Fruit fly (Drosophila melanogaster) whole organism, embryonic: Measurements from ENCODE around the gene Coa8.
A peak's percentile ranks its signal among the peaks of the same experiment; 100 is the strongest.

Source experiments
- Aef1 ChIP-seq: fragments of 200-800 bp; sonication (Bioruptor generic); IDR thresholded peaks from 3 replicates; pipeline ENCODE4 v1.3.6; 2022; ENCODE audit warnings: missing biosample characterization, missing genetic modification characterization
- Atf3 ChIP-seq: fragments of 200-800 bp; sonication (Bioruptor generic); optimal IDR thresholded peaks from 3 replicates; lab custom pipeline; 2016; ENCODE audit warnings: missing biosample characterization, missing genetic modification characterization
- Bgb ChIP-seq: fragments of 200-800 bp; sonication (Bioruptor generic); IDR thresholded peaks from 2 replicates; pipeline ENCODE4 v1.3.6; 2022; ENCODE audit warnings: missing biosample characterization, missing genetic modification characterization; ENCODE audit not compliant: partially characterized antibody
- CG10366 ChIP-seq: fragments of 200-800 bp; sonication (Bioruptor generic); IDR thresholded peaks from 2 replicates; pipeline ENCODE4 v1.3.6; 2022; ENCODE audit warnings: missing biosample characterization, missing genetic modification characterization
- CG12942 ChIP-seq: fragments of 200-800 bp; sonication (Bioruptor generic); optimal IDR thresholded peaks from 3 replicates; lab custom pipeline; 2016; ENCODE audit warnings: missing biosample characterization, missing genetic modification characterization
- CG13296 ChIP-seq: fragments of 200-800 bp; sonication (Bioruptor generic); optimal IDR thresholded peaks from 3 replicates; lab custom pipeline; 2018; ENCODE audit warnings: missing biosample characterization, mild to moderate bottlenecking, missing genetic modification characterization
- CG18262 ChIP-seq: fragments of 200-800 bp; optimal IDR thresholded peaks from 3 replicates; lab custom pipeline; 2019; ENCODE audit warnings: missing biosample characterization, mild to moderate bottlenecking, missing genetic modification characterization, moderate library complexity
- CG2116 ChIP-seq: fragments of 200-800 bp; sonication (Bioruptor generic); optimal IDR thresholded peaks from 3 replicates; lab custom pipeline; 2018; ENCODE audit warnings: missing biosample characterization, mild to moderate bottlenecking, missing genetic modification characterization
- CG32767 ChIP-seq: fragments of 200-800 bp; sonication (Bioruptor generic); IDR thresholded peaks from 2 replicates; pipeline ENCODE4 v1.3.6; 2022; ENCODE audit warnings: missing biosample characterization, missing genetic modification characterization
- CG4328 ChIP-seq: fragments of 200-800 bp; sonication (Bioruptor generic); optimal IDR thresholded peaks from 3 replicates; lab custom pipeline; 2017; ENCODE audit warnings: missing biosample characterization, missing genetic modification reagents, missing genetic modification characterization
- CG6854 ChIP-seq: fragments of 200-800 bp; sonication (Bioruptor generic); optimal IDR thresholded peaks from 3 replicates; lab custom pipeline; 2017; ENCODE audit warnings: missing biosample characterization, mild to moderate bottlenecking, missing genetic modification characterization
- CG8290 ChIP-seq, 3 experiments: fragments of 200-800 bp; sonication (Bioruptor generic); optimal IDR thresholded peaks; 2 replicates each; lab custom pipeline; 2016 to 2019; ENCODE audit warnings: missing biosample characterization in 3 of 3, missing genetic modification characterization in 3 of 3, mild to moderate bottlenecking in 2 of 3, moderate library complexity in 1 of 3
- Chrac-16 ChIP-seq: fragments of 200-800 bp; sonication (Bioruptor generic); optimal IDR thresholded peaks from 3 replicates; lab custom pipeline; 2016; ENCODE audit warnings: missing biosample characterization, missing genetic modification characterization
- CkIIα-i1 ChIP-seq: fragments of 200-800 bp; sonication (Bioruptor generic); IDR thresholded peaks from 2 replicates; pipeline ENCODE4 v1.3.6; 2022; ENCODE audit warnings: missing biosample characterization, missing genetic modification characterization
- D19A ChIP-seq: fragments of 200-800 bp; optimal IDR thresholded peaks from 3 replicates; lab custom pipeline; 2019; ENCODE audit warnings: missing biosample characterization, mild to moderate bottlenecking, missing genetic modification characterization, moderate library complexity
- Dip2 ChIP-seq: fragments of 200-800 bp; sonication (Bioruptor generic); IDR thresholded peaks from 2 replicates; pipeline ENCODE4 v1.3.6; 2022; ENCODE audit warnings: missing biosample characterization, missing genetic modification characterization
- Dref ChIP-seq: fragments of 200-800 bp; sonication (Bioruptor generic); IDR thresholded peaks from 2 replicates; pipeline ENCODE4 v1.3.6; 2022; ENCODE audit warnings: missing biosample characterization, missing genetic modification characterization
- Drgx ChIP-seq: fragments of 200-800 bp; sonication (Bioruptor generic); IDR thresholded peaks from 2 replicates; pipeline ENCODE4 v1.3.6; 2022; ENCODE audit warnings: missing biosample characterization, missing genetic modification characterization
- E2f1 ChIP-seq: fragments of 200-800 bp; sonication (Bioruptor generic); IDR thresholded peaks from 2 replicates; pipeline ENCODE4 v1.3.6; 2022; ENCODE audit warnings: missing biosample characterization, missing genetic modification characterization
- Gsc ChIP-seq: fragments of 200-800 bp; sonication (Bioruptor generic); IDR thresholded peaks from 2 replicates; pipeline ENCODE4 v1.3.6; 2022; ENCODE audit warnings: missing biosample characterization, missing genetic modification characterization
- Gug ChIP-seq: fragments of 200-800 bp; sonication (Bioruptor generic); IDR thresholded peaks from 4 replicates; pipeline ENCODE4 v1.3.6; 2022; ENCODE audit warnings: missing biosample characterization, missing genetic modification characterization
- Kr ChIP-seq: fragments of 200-800 bp; sonication (Bioruptor generic); optimal IDR thresholded peaks from 2 replicates; lab custom pipeline; 2017; ENCODE audit warnings: missing biosample characterization, mild to moderate bottlenecking, missing genetic modification characterization
- Med ChIP-seq: fragments of 200-800 bp; sonication (Bioruptor generic); peaks from one replicate; lab custom pipeline; 2016; ENCODE audit warnings: missing biosample characterization, missing genetic modification characterization, mild to moderate bottlenecking, inconsistent platforms, moderate library complexity
- NC2β ChIP-seq: fragments of 200-800 bp; sonication (Bioruptor generic); optimal IDR thresholded peaks from 2 replicates; lab custom pipeline; 2016; ENCODE audit warnings: missing biosample characterization, missing genetic modification characterization
- Nf-YC ChIP-seq: fragments of 200-800 bp; optimal IDR thresholded peaks from 3 replicates; lab custom pipeline; 2019; ENCODE audit warnings: missing biosample characterization, mild to moderate bottlenecking, missing genetic modification characterization, moderate library complexity
- Oaz ChIP-seq: fragments of 200-800 bp; sonication (Bioruptor generic); IDR thresholded peaks from 2 replicates; pipeline ENCODE4 v1.3.6; 2022; ENCODE audit warnings: missing biosample characterization, missing genetic modification characterization
- Rfx ChIP-seq: fragments of 200-800 bp; sonication (Bioruptor generic); IDR thresholded peaks from 2 replicates; pipeline ENCODE4 v1.3.6; 2022; ENCODE audit warnings: missing biosample characterization, missing genetic modification characterization
- Sin3A ChIP-seq: fragments of >200 bp; optimal IDR thresholded peaks from 2 replicates; lab custom pipeline; 2018
- Six4 ChIP-seq: fragments of 200-800 bp; sonication (Bioruptor generic); optimal IDR thresholded peaks from 2 replicates; lab custom pipeline; 2016; ENCODE audit warnings: missing biosample characterization, missing genetic modification characterization
- Ssrp ChIP-seq: fragments of 200-800 bp; sonication (Bioruptor generic); optimal IDR thresholded peaks from 2 replicates; lab custom pipeline; 2018; ENCODE audit warnings: missing biosample characterization, mild to moderate bottlenecking, missing genetic modification characterization, moderate library complexity
- Usf ChIP-seq: fragments of 200-800 bp; sonication (Bioruptor generic); optimal IDR thresholded peaks from 2 replicates; lab custom pipeline; 2017; ENCODE audit warnings: missing genotype, missing biosample characterization, missing genetic modification characterization
- Vsx1 ChIP-seq: fragments of 200-800 bp; sonication (Bioruptor generic); optimal IDR thresholded peaks from 2 replicates; lab custom pipeline; 2017; ENCODE audit warnings: missing biosample characterization, mild to moderate bottlenecking, missing genetic modification characterization, missing genetic modification reagents
- Xbp1 ChIP-seq: fragments of 200-800 bp; sonication (Bioruptor generic); optimal IDR thresholded peaks from 3 replicates; lab custom pipeline; 2016; ENCODE audit warnings: missing biosample characterization, mild to moderate bottlenecking, missing genetic modification characterization
- al ChIP-seq: fragments of 200-800 bp; sonication (Bioruptor generic); IDR thresholded peaks from 2 replicates; pipeline ENCODE4 v1.3.6; 2022; ENCODE audit warnings: missing biosample characterization, missing genetic modification characterization
- gfzf ChIP-seq: fragments of 200-800 bp; sonication (Bioruptor generic); optimal IDR thresholded peaks from 2 replicates; lab custom pipeline; 2016; ENCODE audit warnings: missing biosample characterization, mild to moderate bottlenecking, missing genetic modification characterization, moderate library complexity
- gt ChIP-seq: fragments of 200-800 bp; sonication (Bioruptor generic); IDR thresholded peaks from 2 replicates; pipeline ENCODE4 v1.3.6; 2022; ENCODE audit warnings: missing biosample characterization, missing genetic modification characterization
- insv ChIP-seq, 2 experiments: fragments of 200-800 bp; sonication (Bioruptor generic); optimal IDR thresholded peaks; 3 replicates each; lab custom pipeline; 2016 to 2018; ENCODE audit warnings: missing biosample characterization in 2 of 2, missing genetic modification characterization in 2 of 2
- kay ChIP-seq: fragments of 200-800 bp; sonication (Bioruptor generic); optimal IDR thresholded peaks from 2 replicates; lab custom pipeline; 2016; ENCODE audit warnings: missing biosample characterization, missing genetic modification characterization
- klu ChIP-seq: fragments of 200-800 bp; sonication (Bioruptor generic); IDR thresholded peaks from 2 replicates; pipeline ENCODE4 v1.3.6; 2022; ENCODE audit warnings: missing biosample characterization, missing genetic modification characterization
- p53 ChIP-seq: fragments of 200-800 bp; sonication (Bioruptor generic); optimal IDR thresholded peaks from 2 replicates; lab custom pipeline; 2016; ENCODE audit warnings: missing biosample characterization, missing genetic modification characterization
- prd ChIP-seq, 3 experiments: fragments of >200 bp in 2 of 3; fragments of 200-800 bp in 1 of 3; sonication (Bioruptor generic) in 1 of 3; optimal IDR thresholded peaks in 2 of 3; IDR thresholded peaks in 1 of 3; 2 replicates in 2 of 3; 3 replicates in 1 of 3; pipeline versions ENCODE4 v1.3.6 to Lab custom; 2017 to 2022; ENCODE audit warnings: missing biosample characterization in 1 of 3, missing genetic modification characterization in 1 of 3
- pzg ChIP-seq: fragments of 200-800 bp; sonication (Bioruptor generic); optimal IDR thresholded peaks from 3 replicates; lab custom pipeline; 2018; ENCODE audit warnings: missing biosample characterization, mild to moderate bottlenecking, missing genetic modification characterization, moderate library complexity
- slbo ChIP-seq: fragments of 200-800 bp; sonication (Bioruptor generic); IDR thresholded peaks from 2 replicates; pipeline ENCODE4 v1.3.6; 2022; ENCODE audit warnings: missing biosample characterization, missing genetic modification characterization
- sqz ChIP-seq: fragments of 200-800 bp; sonication (Bioruptor generic); optimal IDR thresholded peaks from 3 replicates; lab custom pipeline; 2018; ENCODE audit warnings: missing biosample characterization, mild to moderate bottlenecking, missing genetic modification characterization
- sr ChIP-seq: fragments of 200-800 bp; sonication (Bioruptor generic); IDR thresholded peaks from 3 replicates; pipeline ENCODE4 v1.3.6; 2022; ENCODE audit warnings: missing biosample characterization, missing genetic modification characterization
- sug ChIP-seq: fragments of 200-800 bp; optimal IDR thresholded peaks from 2 replicates; lab custom pipeline; 2019; ENCODE audit warnings: missing biosample characterization, mild to moderate bottlenecking, missing genetic modification characterization, moderate library complexity
- trem ChIP-seq: fragments of 200-800 bp; optimal IDR thresholded peaks from 3 replicates; lab custom pipeline; 2019; ENCODE audit warnings: missing biosample characterization, mild to moderate bottlenecking, missing genetic modification characterization, moderate library complexity
- unc-4 ChIP-seq: fragments of 200-800 bp; sonication (Bioruptor generic); IDR thresholded peaks from 2 replicates; pipeline ENCODE4 v1.3.6; 2022; ENCODE audit warnings: missing biosample characterization, missing genetic modification characterization; ENCODE audit not compliant: partially characterized antibody
- zen ChIP-seq: fragments of 200-800 bp; sonication (Bioruptor generic); optimal IDR thresholded peaks from 3 replicates; lab custom pipeline; 2018; ENCODE audit warnings: missing biosample characterization, mild to moderate bottlenecking, missing genetic modification characterization, moderate library complexity
- zen2 ChIP-seq: fragments of 200-800 bp; sonication (Bioruptor generic); IDR thresholded peaks from 3 replicates; pipeline ENCODE4 v1.3.6; 2022; ENCODE audit warnings: missing biosample characterization, missing genetic modification characterization; ENCODE audit not compliant: partially characterized antibody

Gene Coa8

dm6 chrX:1907727-1908264, 27.7 kb downstream of the Coa8 start, which contains the start of gene mip130 (continued):
- peak; percentile 98 for TF ChIP-seq trem
- no peak for TF ChIP-seq Gug (GFP tag; lab: Robert Waterston, UW)
- peak; percentile 48; the same call in 1 of the 2 replicates for TF ChIP-seq Drgx
- TF ChIP-seq CG10366: no peak; the same call in 1 of the 2 replicates
- peak; percentile 23 for TF ChIP-seq gfzf (GFP tag; lab: Kevin White, UChicago)
- TF ChIP-seq Bgb (GFP tag; lab: Robert Waterston, UW): peak; percentile 68
- 0 out of 2 replicates have a peak, but pooled peaks have one; percentile 16 for TF ChIP-seq Oaz
- TF ChIP-seq al: 0 out of 2 replicates have a peak, but pooled peaks have one; percentile 34
- peak; percentile 58 for TF ChIP-seq Sin3A
- no peak for TF ChIP-seq Vsx1
- TF ChIP-seq Aef1 (GFP tag; lab: Robert Waterston, UW): peak; percentile 52; the same call in 2 of the 3 replicates
- TF ChIP-seq gt: no peak
- TF ChIP-seq CG18262 (tag; lab: Kevin White, UChicago): peak; percentile 55
- peak; percentile 49 for TF ChIP-seq sug (tag; lab: Kevin White, UChicago)
- TF ChIP-seq CG32767 (GFP tag; lab: Robert Waterston, UW): 0 out of 2 replicates have a peak, but pooled peaks have one; percentile 36
- no peak for TF ChIP-seq CG13296
- no peak for TF ChIP-seq Gsc (GFP tag; lab: Robert Waterston, UW)
- TF ChIP-seq Xbp1 (GFP tag; lab: Kevin White, UChicago): peak; percentile 25
- no peak for TF ChIP-seq klu
- no peak for TF ChIP-seq Dip2 (GFP tag; lab: Robert Waterston, UW)
- peak; percentile 26 for TF ChIP-seq Usf (GFP tag; lab: Kevin White, UChicago)
- TF ChIP-seq Med (GFP tag; lab: Kevin White, UChicago): peak; percentile 85
- peak; percentile 61; the same call in 1 of the 3 replicates for TF ChIP-seq zen2 (GFP tag; lab: Robert Waterston, UW)
- TF ChIP-seq slbo: no peak; the same call in none of the 2 replicates
- TF ChIP-seq Chrac-16 (GFP tag; lab: Kevin White, UChicago): no peak
- TF ChIP-seq Dref (GFP tag; lab: Robert Waterston, UW): peak; percentile 52
- TF ChIP-seq Rfx: peak; percentile 38
- no peak for TF ChIP-seq CG8290 (GFP tag; optimal IDR thresholded peaks at IDR 0.05; lab: Kevin White, UChicago)
- TF ChIP-seq CG8290 (tag; optimal IDR thresholded peaks at IDR 0.05; lab: Kevin White, UChicago): no peak
- TF ChIP-seq CkIIα-i1: no peak
- TF ChIP-seq E2f1 (GFP tag; lab: Robert Waterston, UW): peak; percentile 40; the same call in 1 of the 2 replicates
- peak; percentile 47 for TF ChIP-seq Nf-YC (tag; lab: Kevin White, UChicago)
- TF ChIP-seq pzg (GFP tag; lab: Kevin White, UChicago): peak; percentile 51
- TF ChIP-seq kay (GFP tag; lab: Kevin White, UChicago): no peak
- TF ChIP-seq sqz (GFP tag; lab: Kevin White, UChicago): peak; percentile 88
- no peak for TF ChIP-seq Atf3 (GFP tag; lab: Kevin White, UChicago)
- peak; percentile 48 for TF ChIP-seq Ssrp (tag; lab: Kevin White, UChicago)
- TF ChIP-seq unc-4: peak; percentile 74
- TF ChIP-seq CG4328 (GFP tag; lab: Kevin White, UChicago): no peak
- no peak for TF ChIP-seq Six4
- TF ChIP-seq NC2β (GFP tag; lab: Kevin White, UChicago): no peak
- TF ChIP-seq CG6854 (GFP tag; lab: Kevin White, UChicago): no peak
- TF ChIP-seq sr (GFP tag; lab: Robert Waterston, UW): no peak
- TF ChIP-seq CG2116: peak; percentile 47
- TF ChIP-seq CG12942 (GFP tag; lab: Kevin White, UChicago): no peak
- no peak for TF ChIP-seq zen (tag; lab: Kevin White, UChicago)
- TF ChIP-seq prd (optimal IDR thresholded peaks at IDR 0.05; lab: Kevin White, UChicago): no peak
- TF ChIP-seq prd (GFP tag; IDR thresholded peaks at IDR 0.05; lab: Robert Waterston, UW): peak; percentile 40; the same call in 1 of the 3 replicates
- no peak for TF ChIP-seq p53 (GFP tag; lab: Kevin White, UChicago)
- TF ChIP-seq Kr (GFP tag; lab: Kevin White, UChicago): no peak
- peak; percentile 91 for TF ChIP-seq D19A (tag; lab: Kevin White, UChicago)
- peak in 1 of 2 experiments; percentile 14 for TF ChIP-seq insv (GFP tag; optimal IDR thresholded peaks at IDR 0.05; lab: Kevin White, UChicago)
